Worm (Caenorhabditis elegans) whole organism, late embryonic: Measurements from ENCODE around the gene K04F1.9.

Experiments used
- tbx-2 ChIP-seq: sonication (generic microtip); optimal IDR thresholded peaks from 2 replicates; lab custom pipeline; 2016; ENCODE audit warnings: missing genetic modification characterization, missing compliant biosample characterization
- unc-3 ChIP-seq, 2 experiments: fragments of 200-800 bp in 1 of 2; sonication (Bioruptor generic) in 1 of 2; sonication (generic microtip) in 1 of 2; conservative IDR thresholded peaks in 1 of 2; optimal IDR thresholded peaks in 1 of 2; 2 replicates each; pipeline versions ENCODE4 v1.3.6 to Lab custom; 2016 to 2022; ENCODE audit warnings: missing compliant biosample characterization in 2 of 2, missing genetic modification characterization in 2 of 2, missing genetic modification reagents in 1 of 2
- unc-55 ChIP-seq: sonication (generic microtip); optimal IDR thresholded peaks from 2 replicates; lab custom pipeline; 2017; ENCODE audit warnings: missing biosample characterization, missing genetic modification reagents, missing genetic modification characterization

DNA sequence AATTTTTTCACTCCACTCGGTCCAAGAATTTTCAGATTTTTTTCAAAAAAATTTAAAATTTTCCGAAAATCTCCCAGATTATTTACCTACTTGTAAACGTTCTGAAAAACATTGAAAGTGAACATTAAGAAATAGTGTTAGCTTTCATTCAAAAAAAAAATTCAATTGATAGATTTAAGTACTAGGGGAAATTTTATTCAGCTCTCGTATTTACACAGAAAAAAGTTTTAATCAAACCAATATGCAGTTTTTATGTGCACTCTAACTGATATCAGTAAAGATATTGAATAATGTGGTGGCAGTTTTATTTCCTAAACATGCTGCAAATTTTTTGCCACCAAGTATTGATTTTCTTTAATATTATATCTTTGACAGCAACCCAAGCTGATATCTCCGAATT lies 3.2 kb downstream of the K04F1.9 start, which contains the start of gene irld-42:
- TF ChIP-seq tbx-2 (no peak), unc-3 (GFP tag; conservative IDR thresholded peaks at IDR 0.05; lab: Robert Waterston, UW) (no peak), unc-3 (tag; optimal IDR thresholded peaks at IDR 0.05; lab: Kevin White, UChicago) (no peak), unc-55 (GFP tag; lab: Kevin White, UChicago) (no peak)
